Worm (Caenorhabditis elegans): Measurements from ENCODE around the gene Y41D4B.4.

The Y41D4B.4 gene

ce11 chrIV:1711029-1711489, 51.1 kb downstream of the Y41D4B.4 start, which contains the start of gene rpi-2 (continued):
- TF ChIP-seq lin-54 (GFP tag; optimal IDR thresholded peaks at IDR 0.05) (peak; percentile 86), hlh-12 (tag; optimal IDR thresholded peaks at IDR 0.05) (no peak), madf-8 (GFP tag; conservative IDR thresholded peaks at IDR 0.05) (peak; percentile 51), mxl-1 (tag; optimal IDR thresholded peaks at IDR 0.05) (peak; percentile 83), mel-28 (tag; optimal IDR thresholded peaks at IDR 0.05; ENCODE audit: borderline replicate concordance) (no peak), attf-6 (GFP tag; IDR thresholded peaks at IDR 0.05) (peak; percentile 90), F52B5.7 (tag; optimal IDR thresholded peaks at IDR 0.05) (peak; percentile 97), mes-4 (tag; optimal IDR thresholded peaks at IDR 0.05) (peak; percentile 60), Y56A3A.18 (GFP tag; IDR thresholded peaks at IDR 0.05) (peak; percentile 74; the same call in 1 of the 2 replicates), nfya-1 (tag; optimal IDR thresholded peaks at IDR 0.05; ENCODE audit: borderline replicate concordance, insufficient read depth) (no peak), somi-1 (GFP tag; optimal IDR thresholded peaks at IDR 0.05) (peak; percentile 52), ZK185.1 (tag; optimal IDR thresholded peaks at IDR 0.05; ENCODE audit: poor library complexity, severe bottlenecking) (no peak), fkh-3 (tag; optimal IDR thresholded peaks at IDR 0.05) (peak; percentile 81), B0035.1 (tag; optimal IDR thresholded peaks at IDR 0.05) (peak; percentile 80), B0019.2 (GFP tag; conservative IDR thresholded peaks at IDR 0.05) (no peak), nhr-179 (tag; optimal IDR thresholded peaks at IDR 0.05) (no peak), ztf-18 (tag; optimal IDR thresholded peaks at IDR 0.05) (peak; percentile 58), ceh-79 (tag; optimal IDR thresholded peaks at IDR 0.05) (peak; percentile 83), unc-130 (GFP tag; optimal IDR thresholded peaks at IDR 0.05) (peak; percentile 91), rcor-1 (GFP tag; IDR thresholded peaks at IDR 0.05) (peak; percentile 81), F57C9.4 (tag; optimal IDR thresholded peaks at IDR 0.05) (no peak), hrde-1 (tag; optimal IDR thresholded peaks at IDR 0.05; ENCODE audit: borderline replicate concordance) (peak; percentile 95), snpc-4 (GFP tag; optimal IDR thresholded peaks at IDR 0.05) (no peak), snpc-4 (tag; optimal IDR thresholded peaks at IDR 0.05) (peak in 3 of 4 experiments; percentile 48 to 61 (median 56)), nhr-80 (tag; optimal IDR thresholded peaks at IDR 0.05) (no peak), K11D2.4 (GFP tag; IDR thresholded peaks at IDR 0.05) (peak; percentile 67; the same call in 1 of the 2 replicates), B0336.3 (GFP tag; IDR thresholded peaks at IDR 0.05) (peak; percentile 97), F33H1.4 (GFP tag; IDR thresholded peaks at IDR 0.05) (peak; percentile 62), lag-1 (GFP tag; IDR thresholded peaks at IDR 0.05) (no peak), let-526 (GFP tag; IDR thresholded peaks at IDR 0.05) (0 out of 2 replicates have a peak, but pooled peaks have one; percentile 59), lsy-27 (tag; optimal IDR thresholded peaks at IDR 0.05; ENCODE audit: borderline replicate concordance, insufficient read depth) (no peak), madf-6 (GFP tag; IDR thresholded peaks at IDR 0.05) (peak; percentile 88), ceh-100 (GFP tag; IDR thresholded peaks at IDR 0.05) (peak; percentile 83), aptf-2 (GFP tag; conservative IDR thresholded peaks at IDR 0.05) (0 out of 2 replicates have a peak, but pooled peaks have one; percentile 41), unc-62 (GFP tag; optimal IDR thresholded peaks at IDR 0.05) (no peak), bed-2 (GFP tag; IDR thresholded peaks at IDR 0.05) (no peak), nhr-120 (GFP tag; IDR thresholded peaks at IDR 0.05) (0 out of 2 replicates have a peak, but pooled peaks have one; percentile 75), egrh-3 (GFP tag; IDR thresholded peaks at IDR 0.05) (no peak), athp-1 (tag; optimal IDR thresholded peaks at IDR 0.05) (peak; percentile 97), snpc-1.1 (tag; optimal IDR thresholded peaks at IDR 0.05; ENCODE audit: insufficient read depth) (peak; percentile 21), madf-3 (GFP tag; IDR thresholded peaks at IDR 0.05) (peak; percentile 93), repo-1 (tag; optimal IDR thresholded peaks at IDR 0.05) (peak; percentile 83), Y79H2A.3 (GFP tag; conservative IDR thresholded peaks at IDR 0.05) (peak; percentile 98), madf-10 (tag; optimal IDR thresholded peaks at IDR 0.05) (no peak), T07F8.4 (tag; optimal IDR thresholded peaks at IDR 0.05) (peak; percentile 71)

Data from whole organism, young adult.